Fruit fly (Drosophila melanogaster) whole organism, embryonic: ENCODE results near the gene Cad89D.

ENCODE experiments used
- ATbp ChIP-seq: fragments of 200-800 bp; sonication (Bioruptor generic); optimal IDR thresholded peaks from 2 replicates; lab custom pipeline; 2017; ENCODE audit warnings: missing biosample characterization, mild to moderate bottlenecking, missing genetic modification characterization, missing genetic modification reagents
- Aef1 ChIP-seq: fragments of 200-800 bp; sonication (Bioruptor generic); IDR thresholded peaks from 3 replicates; pipeline ENCODE4 v1.3.6; 2022; ENCODE audit warnings: missing biosample characterization, missing genetic modification characterization
- Atf3 ChIP-seq: fragments of 200-800 bp; sonication (Bioruptor generic); optimal IDR thresholded peaks from 3 replicates; lab custom pipeline; 2016; ENCODE audit warnings: missing biosample characterization, missing genetic modification characterization
- Blimp-1 ChIP-seq: fragments of 200-800 bp; sonication (Bioruptor generic); optimal IDR thresholded peaks from 3 replicates; lab custom pipeline; 2018; ENCODE audit warnings: missing biosample characterization, missing genetic modification characterization, mild to moderate bottlenecking, moderate library complexity, missing genetic modification reagents
- CG11085 ChIP-seq: fragments of 200-800 bp; sonication (Bioruptor generic); IDR thresholded peaks from 2 replicates; pipeline ENCODE4 v1.3.6; 2022; ENCODE audit warnings: missing biosample characterization, missing genetic modification characterization
- CG13894 ChIP-seq: fragments of 200-800 bp; sonication (Bioruptor generic); optimal IDR thresholded peaks from 3 replicates; lab custom pipeline; 2018; ENCODE audit warnings: missing biosample characterization, mild to moderate bottlenecking, missing genetic modification characterization, moderate library complexity
- CG14860 ChIP-seq: fragments of 200-800 bp; sonication (Bioruptor generic); IDR thresholded peaks from 3 replicates; pipeline ENCODE4 v1.3.6; 2022; ENCODE audit warnings: missing biosample characterization, missing genetic modification characterization; ENCODE audit not compliant: partially characterized antibody
- CG18011 ChIP-seq: fragments of 200-800 bp; sonication (Bioruptor generic); optimal IDR thresholded peaks from 2 replicates; lab custom pipeline; 2017; ENCODE audit warnings: missing biosample characterization, missing genetic modification characterization, mild to moderate bottlenecking, moderate library complexity, missing genotype
- CG18599 ChIP-seq: fragments of 200-800 bp; sonication (Bioruptor generic); optimal IDR thresholded peaks from 3 replicates; lab custom pipeline; 2017; ENCODE audit warnings: missing biosample characterization, missing genetic modification characterization, mild to moderate bottlenecking, moderate library complexity, missing genetic modification reagents
- CG2875 ChIP-seq: fragments of 200-800 bp; sonication (Bioruptor generic); optimal IDR thresholded peaks from 2 replicates; lab custom pipeline; 2017; ENCODE audit warnings: missing biosample characterization, mild to moderate bottlenecking, missing genetic modification characterization, missing genetic modification reagents
- CG31365 ChIP-seq: fragments of 200-800 bp; sonication (Bioruptor generic); optimal IDR thresholded peaks from 2 replicates; lab custom pipeline; 2018; ENCODE audit warnings: missing biosample characterization, mild to moderate bottlenecking, missing genetic modification characterization
- CG32767 ChIP-seq: fragments of 200-800 bp; sonication (Bioruptor generic); IDR thresholded peaks from 2 replicates; pipeline ENCODE4 v1.3.6; 2022; ENCODE audit warnings: missing biosample characterization, missing genetic modification characterization
- CG33557 ChIP-seq: fragments of 200-800 bp; sonication (Bioruptor generic); optimal IDR thresholded peaks from 2 replicates; lab custom pipeline; 2019; ENCODE audit warnings: missing biosample characterization, mild to moderate bottlenecking, missing genetic modification characterization, moderate library complexity
- CG3838 ChIP-seq: fragments of 200-800 bp; sonication (Bioruptor generic); optimal IDR thresholded peaks from 3 replicates; lab custom pipeline; 2016; ENCODE audit warnings: missing biosample characterization, missing genetic modification characterization
- CG4730 ChIP-seq: fragments of 200-800 bp; sonication (Bioruptor generic); IDR thresholded peaks from 2 replicates; pipeline ENCODE4 v1.3.6; 2022; ENCODE audit warnings: missing biosample characterization, missing genetic modification characterization
- CG6175 ChIP-seq: fragments of 200-800 bp; sonication (Bioruptor generic); IDR thresholded peaks from 3 replicates; pipeline ENCODE4 v1.3.6; 2022; ENCODE audit warnings: missing biosample characterization, missing genetic modification characterization
- CG6791 ChIP-seq: fragments of 200-800 bp; sonication (Bioruptor generic); IDR thresholded peaks from 3 replicates; pipeline ENCODE4 v1.3.6; 2022; ENCODE audit warnings: missing biosample characterization, missing genetic modification characterization; ENCODE audit not compliant: partially characterized antibody
- CG6854 ChIP-seq: fragments of 200-800 bp; sonication (Bioruptor generic); optimal IDR thresholded peaks from 3 replicates; lab custom pipeline; 2017; ENCODE audit warnings: missing biosample characterization, mild to moderate bottlenecking, missing genetic modification characterization
- CG7357 ChIP-seq: fragments of 200-800 bp; sonication (Bioruptor generic); IDR thresholded peaks from 3 replicates; pipeline ENCODE4 v1.3.6; 2022; ENCODE audit warnings: missing biosample characterization, missing genetic modification characterization
- D ChIP-seq, 2 experiments: fragments of 200-800 bp in 1 of 2; fragments of >200 bp in 1 of 2; sonication (Bioruptor generic) in 1 of 2; optimal IDR thresholded peaks; 2 replicates in 1 of 2; 3 replicates in 1 of 2; lab custom pipeline; 2017; ENCODE audit warnings: mild to moderate bottlenecking in 1 of 2, missing biosample characterization in 1 of 2, missing genetic modification characterization in 1 of 2, missing genetic modification reagents in 1 of 2
- Dek ChIP-seq: fragments of 200-800 bp; sonication (Bioruptor generic); optimal IDR thresholded peaks from 3 replicates; lab custom pipeline; 2019; ENCODE audit warnings: missing biosample characterization, mild to moderate bottlenecking, missing genetic modification characterization, moderate library complexity
- Dp ChIP-seq: fragments of 200-800 bp; sonication (Bioruptor generic); optimal IDR thresholded peaks from 2 replicates; lab custom pipeline; 2018; ENCODE audit warnings: missing biosample characterization, mild to moderate bottlenecking, missing genetic modification characterization, moderate library complexity
- Dref ChIP-seq: fragments of 200-800 bp; sonication (Bioruptor generic); IDR thresholded peaks from 2 replicates; pipeline ENCODE4 v1.3.6; 2022; ENCODE audit warnings: missing biosample characterization, missing genetic modification characterization
- Hand ChIP-seq: fragments of 200-800 bp; sonication (Bioruptor generic); optimal IDR thresholded peaks from 2 replicates; lab custom pipeline; 2017; ENCODE audit warnings: mild to moderate bottlenecking, missing biosample characterization, missing genetic modification reagents, missing genetic modification characterization
- Hmr ChIP-seq: fragments of 200-800 bp; sonication (Bioruptor generic); optimal IDR thresholded peaks from 3 replicates; lab custom pipeline; 2017; ENCODE audit warnings: mild to moderate bottlenecking, missing biosample characterization, missing genetic modification reagents, missing genetic modification characterization
- MBD-R2 ChIP-seq: fragments of 200-800 bp; sonication (Bioruptor generic); IDR thresholded peaks from 2 replicates; pipeline ENCODE4 v1.3.6; 2022; ENCODE audit warnings: missing biosample characterization, missing genetic modification characterization
- NC2α ChIP-seq: fragments of 200-800 bp; sonication (Bioruptor generic); optimal IDR thresholded peaks from 2 replicates; lab custom pipeline; 2016; ENCODE audit warnings: missing biosample characterization, missing genetic modification characterization
- Poxn ChIP-seq: fragments of 200-800 bp; sonication (Bioruptor generic); IDR thresholded peaks from 2 replicates; pipeline ENCODE4 v1.3.6; 2022; ENCODE audit warnings: missing biosample characterization, missing genetic modification characterization
- ab ChIP-seq: fragments of 200-800 bp; sonication (Bioruptor generic); optimal IDR thresholded peaks from 2 replicates; lab custom pipeline; 2016; ENCODE audit warnings: missing biosample characterization, missing genetic modification characterization
- abd-A ChIP-seq: fragments of 200-800 bp; sonication (Bioruptor generic); optimal IDR thresholded peaks from 3 replicates; lab custom pipeline; 2019; ENCODE audit warnings: missing biosample characterization, mild to moderate bottlenecking, missing genetic modification characterization, moderate library complexity
- dan ChIP-seq: fragments of 200-800 bp; sonication (Bioruptor generic); IDR thresholded peaks from 2 replicates; pipeline ENCODE4 v1.3.6; 2022; ENCODE audit warnings: missing biosample characterization, missing genetic modification characterization
- fd102C ChIP-seq: fragments of 200-800 bp; sonication (Bioruptor generic); optimal IDR thresholded peaks from 2 replicates; lab custom pipeline; 2018; ENCODE audit warnings: missing biosample characterization, mild to moderate bottlenecking, missing genetic modification characterization, moderate library complexity
- gcm ChIP-seq: fragments of 200-800 bp; sonication (Bioruptor generic); optimal IDR thresholded peaks from 2 replicates; lab custom pipeline; 2019; ENCODE audit warnings: missing biosample characterization, mild to moderate bottlenecking, missing genetic modification characterization, moderate library complexity
- ind ChIP-seq: fragments of 200-800 bp; sonication (Bioruptor generic); optimal IDR thresholded peaks from 3 replicates; lab custom pipeline; 2016; ENCODE audit warnings: missing biosample characterization, missing genetic modification characterization
- nerfin-2 ChIP-seq: fragments of 200-800 bp; sonication (Bioruptor generic); IDR thresholded peaks from 2 replicates; pipeline ENCODE4 v1.3.6; 2022; ENCODE audit warnings: missing biosample characterization, missing genetic modification characterization; ENCODE audit not compliant: partially characterized antibody
- oc ChIP-seq: fragments of 200-800 bp; sonication (Bioruptor generic); optimal IDR thresholded peaks from 2 replicates; lab custom pipeline; 2018; ENCODE audit warnings: missing biosample characterization, mild to moderate bottlenecking, missing genetic modification characterization, moderate library complexity
- p53 ChIP-seq: fragments of 200-800 bp; sonication (Bioruptor generic); optimal IDR thresholded peaks from 2 replicates; lab custom pipeline; 2016; ENCODE audit warnings: missing biosample characterization, missing genetic modification characterization
- pan ChIP-seq, 4 experiments: fragments of >200 bp in 3 of 4; fragments of 200-800 bp in 1 of 4; sonication (Bioruptor generic) in 1 of 4; optimal IDR thresholded peaks in 3 of 4; IDR thresholded peaks in 1 of 4; 2 replicates each; pipeline versions ENCODE4 v1.3.6 to Lab custom; 2017 to 2022; ENCODE audit warnings: missing biosample characterization in 2 of 4, missing genetic modification characterization in 2 of 4, mixed read lengths in 1 of 4
- psq ChIP-seq: fragments of 200-800 bp; sonication (Bioruptor generic); optimal IDR thresholded peaks from 2 replicates; lab custom pipeline; 2017; ENCODE audit warnings: missing biosample characterization, missing genetic modification characterization
- repo ChIP-seq: fragments of 200-800 bp; sonication (Bioruptor generic); optimal IDR thresholded peaks from 2 replicates; lab custom pipeline; 2016; ENCODE audit warnings: missing biosample characterization, missing genetic modification characterization
- row ChIP-seq: fragments of 200-800 bp; sonication (Bioruptor generic); IDR thresholded peaks from 3 replicates; pipeline ENCODE4 v1.3.6; 2022; ENCODE audit warnings: missing biosample characterization, missing genetic modification characterization
- salm ChIP-seq: fragments of 200-800 bp; sonication (Bioruptor generic); optimal IDR thresholded peaks from 2 replicates; lab custom pipeline; 2018; ENCODE audit warnings: missing biosample characterization, mild to moderate bottlenecking, missing genetic modification characterization
- scrt ChIP-seq: fragments of 200-800 bp; sonication (Bioruptor generic); optimal IDR thresholded peaks from 2 replicates; lab custom pipeline; 2018; ENCODE audit warnings: missing biosample characterization, mild to moderate bottlenecking, missing genetic modification characterization, moderate library complexity
- sd ChIP-seq: fragments of 200-800 bp; sonication (Bioruptor generic); optimal IDR thresholded peaks from 3 replicates; lab custom pipeline; 2018; ENCODE audit warnings: missing biosample characterization, mild to moderate bottlenecking, missing genetic modification characterization, moderate library complexity
- sim ChIP-seq: fragments of 200-800 bp; sonication (Bioruptor generic); IDR thresholded peaks from 2 replicates; pipeline ENCODE4 v1.3.6; 2022; ENCODE audit warnings: missing biosample characterization, missing genetic modification characterization
- tgo ChIP-seq: fragments of 200-800 bp; sonication (Bioruptor generic); IDR thresholded peaks from 3 replicates; pipeline ENCODE4 v1.3.6; 2022; ENCODE audit warnings: missing biosample characterization, missing genetic modification characterization
- vvl ChIP-seq: fragments of 200-800 bp; sonication (Bioruptor generic); IDR thresholded peaks from 2 replicates; pipeline ENCODE4 v1.3.6; 2022; ENCODE audit warnings: missing biosample characterization, missing genetic modification characterization

Gene Cad89D

DNA sequence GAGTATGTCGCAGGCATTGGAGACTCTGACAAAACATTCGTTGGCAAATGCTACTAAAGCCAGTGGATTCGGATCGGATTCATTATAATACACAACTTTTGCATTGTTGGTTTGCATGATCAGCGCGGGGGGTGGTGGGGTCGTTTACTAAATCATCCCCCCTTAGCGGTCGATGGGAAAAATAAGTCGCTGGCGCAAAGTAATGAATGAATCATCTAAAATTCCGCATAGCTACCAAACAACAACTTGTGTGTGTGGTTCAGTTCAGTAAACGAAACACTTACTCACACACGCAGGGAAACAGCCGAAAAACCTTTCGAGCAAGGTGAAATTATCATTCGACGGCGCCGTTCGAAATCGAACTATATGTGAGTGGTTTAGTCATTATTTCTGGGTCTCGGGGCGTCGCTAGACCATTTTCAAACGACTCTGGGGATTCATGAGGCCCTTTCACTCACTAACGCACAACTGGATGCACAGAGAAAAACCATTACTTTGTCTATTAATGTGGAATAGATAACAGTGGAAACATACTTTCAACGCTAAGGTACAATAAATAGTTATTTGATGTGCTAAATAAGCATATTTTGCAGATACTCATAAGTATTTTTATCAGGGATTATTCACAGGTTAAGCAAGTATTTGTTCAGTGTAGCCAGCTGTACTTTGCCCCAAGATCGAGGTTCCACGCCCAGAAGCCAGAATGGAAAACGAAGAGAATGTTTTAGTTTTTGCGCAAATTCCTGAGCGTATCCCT lies 46.7 kb downstream of the Cad89D start (continued):
- TF ChIP-seq CG18599 (GFP tag; lab: Kevin White, UChicago) (peak; percentile 48), CG6791 (GFP tag; lab: Robert Waterston, UW) (no peak), CG31365 (tag; lab: Kevin White, UChicago) (peak; percentile 54), vvl (GFP tag; lab: Robert Waterston, UW) (peak; percentile 80), p53 (GFP tag; lab: Kevin White, UChicago) (no peak), nerfin-2 (GFP tag; lab: Robert Waterston, UW) (no peak), CG32767 (GFP tag; lab: Robert Waterston, UW) (peak; percentile 68), Dref (no peak), oc (peak; percentile 65), row (GFP tag; lab: Robert Waterston, UW) (peak; percentile 50), CG33557 (GFP tag; lab: Kevin White, UChicago) (no peak), NC2α (GFP tag; lab: Kevin White, UChicago) (no peak), dan (GFP tag; lab: Robert Waterston, UW) (peak; percentile 52; the same call in 1 of the 2 replicates), CG13894 (tag; lab: Kevin White, UChicago) (no peak), Poxn (GFP tag; lab: Robert Waterston, UW) (peak; percentile 8; the same call in 1 of the 2 replicates), D (optimal IDR thresholded peaks at IDR 0.05; lab: Kevin White, UChicago) (no peak), D (GFP tag; optimal IDR thresholded peaks at IDR 0.05; lab: Kevin White, UChicago) (no peak), CG6175 (GFP tag; lab: Robert Waterston, UW) (0 out of 3 replicates have a peak, but pooled peaks have one; percentile 16), gcm (peak; percentile 53), ind (GFP tag; lab: Kevin White, UChicago) (peak; percentile 72), pan (optimal IDR thresholded peaks at IDR 0.05; lab: Kevin White, UChicago) (no peak), pan (GFP tag; optimal IDR thresholded peaks at IDR 0.05 in 1 of 2, IDR thresholded peaks at IDR 0.05 in 1 of 2) (peak in 1 of 2 experiments; percentile 79), sd (tag; lab: Kevin White, UChicago) (peak; percentile 59), CG14860 (no peak), CG7357 (peak; percentile 55; the same call in 2 of the 3 replicates), abd-A (tag; lab: Kevin White, UChicago) (no peak), sim (GFP tag; lab: Robert Waterston, UW) (peak; percentile 87), MBD-R2 (peak; percentile 35; the same call in 1 of the 2 replicates), psq (GFP tag; lab: Kevin White, UChicago) (no peak), CG3838 (GFP tag; lab: Kevin White, UChicago) (no peak), ATbp (peak; percentile 79), ab (no peak), Aef1 (GFP tag; lab: Robert Waterston, UW) (peak; percentile 72), tgo (GFP tag; lab: Robert Waterston, UW) (peak; percentile 73), CG18011 (no peak), fd102C (GFP tag; lab: Kevin White, UChicago) (no peak), Dek (tag; lab: Kevin White, UChicago) (peak; percentile 71), CG6854 (no peak), CG2875 (GFP tag; lab: Kevin White, UChicago) (peak; percentile 18), Hand (no peak), CG4730 (GFP tag; lab: Robert Waterston, UW) (peak; percentile 70), repo (GFP tag; lab: Kevin White, UChicago) (no peak), Dp (GFP tag; lab: Kevin White, UChicago) (no peak), Hmr (GFP tag; lab: Kevin White, UChicago) (peak; percentile 56), scrt (GFP tag; lab: Kevin White, UChicago) (peak; percentile 44), Atf3 (peak; percentile 19), Blimp-1 (GFP tag; lab: Kevin White, UChicago) (peak; percentile 75), CG11085 (GFP tag; lab: Robert Waterston, UW) (peak; percentile 65), salm (peak; percentile 66)
